Worm (Caenorhabditis elegans) whole organism, L4 larva: ENCODE measurements around the gene Y38E10A.3.

Experiments
- F10B5.3 ChIP-seq: sonication (generic microtip); optimal IDR thresholded peaks from 2 replicates; lab custom pipeline; 2016; ENCODE audit warnings: mild to moderate bottlenecking, missing genetic modification characterization, missing compliant biosample characterization
- F26F4.8 ChIP-seq: fragments of 200-800 bp; sonication (Bioruptor generic); conservative IDR thresholded peaks from 2 replicates; pipeline ENCODE4 v1.3.6; 2022; ENCODE audit warnings: missing genetic modification characterization, missing compliant biosample characterization
- F49E8.2 ChIP-seq: sonication (generic microtip); optimal IDR thresholded peaks from 2 replicates; lab custom pipeline; 2016; ENCODE audit warnings: missing compliant biosample characterization, mild to moderate bottlenecking, missing genetic modification characterization, borderline replicate concordance
- T26A8.4 ChIP-seq: fragments of 200-800 bp; sonication (Bioruptor generic); IDR thresholded peaks from 2 replicates; pipeline ENCODE4 v1.3.6; 2022; ENCODE audit warnings: missing genetic modification characterization, missing compliant biosample characterization
- Y48G9A.11 ChIP-seq: fragments of 200-800 bp; sonication (Bioruptor generic); IDR thresholded peaks from 2 replicates; pipeline ENCODE4 v1.3.6; 2022; ENCODE audit warnings: missing genetic modification reagents, missing genetic modification characterization, missing compliant biosample characterization
- Y5F2A.4 ChIP-seq: fragments of 200-800 bp; sonication (Bioruptor generic); optimal IDR thresholded peaks from 2 replicates; lab custom pipeline; 2018; ENCODE audit warnings: mild to moderate bottlenecking, missing genetic modification characterization, missing compliant biosample characterization
- ZK337.2 ChIP-seq: fragments of 200-800 bp; sonication (Bioruptor generic); IDR thresholded peaks from 2 replicates; pipeline ENCODE4 v1.3.6; 2022; ENCODE audit warnings: missing genetic modification reagents, missing genetic modification characterization, missing compliant biosample characterization
- arid-1 ChIP-seq: fragments of 200-800 bp; sonication (Bioruptor generic); conservative IDR thresholded peaks from 2 replicates; pipeline ENCODE4 v1.3.6; 2022; ENCODE audit warnings: missing genetic modification reagents, missing genetic modification characterization, missing compliant biosample characterization
- ceh-44 ChIP-seq: fragments of 200-800 bp; sonication (Bioruptor generic); IDR thresholded peaks from 2 replicates; pipeline ENCODE4 v1.3.6; 2022; ENCODE audit warnings: missing genetic modification reagents, missing genetic modification characterization, missing compliant biosample characterization
- ctbp-1 ChIP-seq: fragments of 200-800 bp; sonication (Bioruptor generic); IDR thresholded peaks from 2 replicates; pipeline ENCODE4 v1.3.6; 2022; ENCODE audit warnings: missing genetic modification reagents, missing genetic modification characterization, missing compliant biosample characterization
- daf-16 ChIP-seq, 3 experiments: sonication (generic microtip); optimal IDR thresholded peaks; 2 replicates each; lab custom pipeline; 2016 to 2017; ENCODE audit warnings: missing genetic modification characterization in 3 of 3, missing genetic modification reagents in 3 of 3, mild to moderate bottlenecking in 2 of 3, missing compliant biosample characterization in 2 of 3, missing biosample characterization in 1 of 3, moderate library complexity in 1 of 3
- daf-19 ChIP-seq: fragments of 200-800 bp; sonication (Bioruptor generic); conservative IDR thresholded peaks from 2 replicates; pipeline ENCODE4 v1.3.6; 2022; ENCODE audit warnings: missing genetic modification characterization, missing compliant biosample characterization
- dmd-6 ChIP-seq: fragments of 200-800 bp; sonication (Bioruptor generic); IDR thresholded peaks from 2 replicates; pipeline ENCODE4 v1.3.6; 2022; ENCODE audit warnings: missing genetic modification reagents, missing genetic modification characterization, missing compliant biosample characterization
- dmd-8 ChIP-seq: fragments of 200-800 bp; sonication (Bioruptor generic); IDR thresholded peaks from 2 replicates; pipeline ENCODE4 v1.3.6; 2022; ENCODE audit warnings: missing genetic modification characterization, missing compliant biosample characterization
- duxl-1 ChIP-seq: sonication (generic microtip); optimal IDR thresholded peaks from 2 replicates; lab custom pipeline; 2016; ENCODE audit warnings: mild to moderate bottlenecking, missing genetic modification characterization, moderate library complexity, missing compliant biosample characterization; ENCODE audit not compliant: poor library complexity
- dve-1 ChIP-seq: sonication (generic microtip); optimal IDR thresholded peaks from 2 replicates; lab custom pipeline; 2017; ENCODE audit warnings: antibody characterized with exemption, mild to moderate bottlenecking, missing genetic modification characterization, missing compliant biosample characterization; ENCODE audit not compliant: insufficient read depth
- egl-43 ChIP-seq: fragments of 200-800 bp; sonication (Bioruptor generic); IDR thresholded peaks from 2 replicates; pipeline ENCODE4 v1.3.6; 2022; ENCODE audit warnings: missing genetic modification reagents, missing genetic modification characterization, missing compliant biosample characterization
- hif-1 ChIP-seq, 2 experiments: sonication (generic microtip); optimal IDR thresholded peaks; 2 replicates each; lab custom pipeline; 2016 to 2017; ENCODE audit warnings: missing compliant biosample characterization in 2 of 2, missing genetic modification characterization in 2 of 2, missing genetic modification reagents in 2 of 2, missing genotype in 2 of 2, mild to moderate bottlenecking in 1 of 2
- hlh-11 ChIP-seq: fragments of 200-800 bp; sonication (Bioruptor generic); optimal IDR thresholded peaks from 2 replicates; lab custom pipeline; 2018; ENCODE audit warnings: mild to moderate bottlenecking, missing genetic modification characterization, missing compliant biosample characterization
- hlh-30 ChIP-seq: sonication (generic microtip); optimal IDR thresholded peaks from 2 replicates; lab custom pipeline; 2017; ENCODE audit warnings: antibody characterized with exemption, mild to moderate bottlenecking, missing genetic modification characterization, missing compliant biosample characterization; ENCODE audit not compliant: insufficient read depth
- hmg-1.1 ChIP-seq: fragments of 200-800 bp; sonication (Bioruptor generic); IDR thresholded peaks from 2 replicates; pipeline ENCODE4 v1.3.6; 2022; ENCODE audit warnings: missing genetic modification reagents, missing genetic modification characterization, missing compliant biosample characterization
- lim-7 ChIP-seq: fragments of 200-800 bp; sonication (Bioruptor generic); IDR thresholded peaks from 2 replicates; pipeline ENCODE4 v1.3.6; 2022; ENCODE audit warnings: missing genetic modification characterization, missing compliant biosample characterization
- lin-13 ChIP-seq: fragments of 150-350 bp; optimal IDR thresholded peaks from 2 replicates; lab custom pipeline; 2014; ENCODE audit warnings: missing biosample characterization, missing genetic modification reagents, missing genetic modification characterization
- lin-38 ChIP-seq: fragments of 200-800 bp; sonication (Bioruptor generic); IDR thresholded peaks from 2 replicates; pipeline ENCODE4 v1.3.6; 2022; ENCODE audit warnings: missing genetic modification reagents, missing genetic modification characterization, missing compliant biosample characterization
- madf-5 ChIP-seq, 2 experiments: fragments of 200-800 bp; sonication (Bioruptor generic); IDR thresholded peaks; 2 replicates each; pipeline ENCODE4 v1.3.6; 2022; ENCODE audit warnings: missing compliant biosample characterization in 2 of 2, missing genetic modification characterization in 2 of 2
- madf-9 ChIP-seq: fragments of 200-800 bp; sonication (Bioruptor generic); conservative IDR thresholded peaks from 2 replicates; pipeline ENCODE4 v1.3.6; 2022; ENCODE audit warnings: missing genetic modification reagents, missing genetic modification characterization, missing compliant biosample characterization
- mdt-29 ChIP-seq: fragments of 200-800 bp; sonication (Bioruptor generic); IDR thresholded peaks from 2 replicates; pipeline ENCODE4 v1.3.6; 2022; ENCODE audit warnings: missing genetic modification reagents, missing genetic modification characterization, missing compliant biosample characterization
- mes-2 ChIP-seq: sonication (generic microtip); optimal IDR thresholded peaks from 2 replicates; lab custom pipeline; 2016; ENCODE audit warnings: missing genotype, mild to moderate bottlenecking, missing genetic modification characterization, missing compliant biosample characterization; ENCODE audit not compliant: poor library complexity, severe bottlenecking
- mxl-2 ChIP-seq: fragments of 200-800 bp; sonication (Bioruptor generic); conservative IDR thresholded peaks from 2 replicates; pipeline ENCODE4 v1.3.6; 2022; ENCODE audit warnings: missing genetic modification reagents, missing genetic modification characterization, missing compliant biosample characterization
- nhr-102 ChIP-seq: sonication (generic microtip); optimal IDR thresholded peaks from 2 replicates; lab custom pipeline; 2016; ENCODE audit warnings: mild to moderate bottlenecking, missing genetic modification characterization, moderate library complexity, missing compliant biosample characterization
- nhr-28 ChIP-seq: fragments of 150-350 bp; optimal IDR thresholded peaks from 2 replicates; lab custom pipeline; 2014; ENCODE audit warnings: missing biosample characterization, missing genetic modification characterization
- nhr-48 ChIP-seq: sonication (generic microtip); optimal IDR thresholded peaks from 2 replicates; lab custom pipeline; 2016; ENCODE audit warnings: mild to moderate bottlenecking, missing genetic modification characterization, missing compliant biosample characterization
- nhr-77 ChIP-seq: fragments of 150-350 bp; optimal IDR thresholded peaks from 2 replicates; lab custom pipeline; 2014; ENCODE audit warnings: missing biosample characterization, missing genetic modification characterization
- php-3 ChIP-seq: fragments of 200-800 bp; sonication (Bioruptor generic); IDR thresholded peaks from 2 replicates; pipeline ENCODE4 v1.3.6; 2022; ENCODE audit warnings: missing genetic modification reagents, missing genetic modification characterization, missing compliant biosample characterization
- pqm-1 ChIP-seq: sonication (generic microtip); optimal IDR thresholded peaks from 2 replicates; lab custom pipeline; 2017; ENCODE audit warnings: missing biosample characterization, missing genetic modification characterization
- rbr-2 ChIP-seq: sonication (generic microtip); optimal IDR thresholded peaks from 2 replicates; lab custom pipeline; 2016; ENCODE audit warnings: missing genotype, missing genetic modification characterization, missing compliant biosample characterization
- set-16 ChIP-seq: fragments of 200-800 bp; sonication (Bioruptor generic); IDR thresholded peaks from 2 replicates; pipeline ENCODE4 v1.3.6; 2022; ENCODE audit warnings: missing genetic modification reagents, missing genetic modification characterization, missing compliant biosample characterization
- snpc-1.2 ChIP-seq: fragments of 200-800 bp; sonication (Bioruptor generic); IDR thresholded peaks from 2 replicates; pipeline ENCODE4 v1.3.6; 2022; ENCODE audit warnings: missing genetic modification reagents, missing genetic modification characterization, missing compliant biosample characterization
- spr-1 ChIP-seq: sonication (generic microtip); optimal IDR thresholded peaks from 2 replicates; lab custom pipeline; 2016; ENCODE audit warnings: mild to moderate bottlenecking, missing genetic modification characterization, missing compliant biosample characterization
- spr-3 ChIP-seq: fragments of 200-800 bp; sonication (Bioruptor generic); optimal IDR thresholded peaks from 2 replicates; lab custom pipeline; 2018; ENCODE audit warnings: mild to moderate bottlenecking, missing genetic modification characterization, missing compliant biosample characterization
- tra-1 ChIP-seq: fragments of 200-800 bp; sonication (Bioruptor generic); IDR thresholded peaks from 2 replicates; pipeline ENCODE4 v1.3.6; 2022; ENCODE audit warnings: missing genetic modification reagents, missing genetic modification characterization, missing compliant biosample characterization
- unc-130 ChIP-seq: sonication (generic microtip); optimal IDR thresholded peaks from 2 replicates; lab custom pipeline; 2016; ENCODE audit warnings: missing genetic modification reagents, missing genetic modification characterization, missing compliant biosample characterization
- vab-7 ChIP-seq: fragments of 200-800 bp; sonication (Bioruptor generic); IDR thresholded peaks from 2 replicates; pipeline ENCODE4 v1.3.6; 2022; ENCODE audit warnings: missing genetic modification reagents, missing genetic modification characterization, missing compliant biosample characterization
- zfp-2 ChIP-seq: sonication (generic microtip); optimal IDR thresholded peaks from 2 replicates; lab custom pipeline; 2016; ENCODE audit warnings: mild to moderate bottlenecking, missing genetic modification characterization, missing compliant biosample characterization
- zfp-3 ChIP-seq: fragments of 200-800 bp; sonication (Bioruptor generic); conservative IDR thresholded peaks from 2 replicates; pipeline ENCODE4 v1.3.6; 2022; ENCODE audit warnings: missing genetic modification reagents, missing genetic modification characterization, missing compliant biosample characterization
- zip-2 ChIP-seq: fragments of 150-350 bp; optimal IDR thresholded peaks from 2 replicates; lab custom pipeline; 2014; ENCODE audit warnings: missing biosample characterization, missing genetic modification characterization

Y38E10A.3 gene

ce11 chrII:12541670-12542080 lies 32.9 kb downstream of the Y38E10A.3 start:
- peak; percentile 47 for TF ChIP-seq dmd-6
- peak; percentile 35 for TF ChIP-seq hlh-30 (tag; lab: Kevin White, UChicago)
- peak; percentile 84 for TF ChIP-seq daf-19
- peak; percentile 64; the same call in 1 of the 2 replicates for TF ChIP-seq php-3 (GFP tag; lab: Robert Waterston, UW)
- TF ChIP-seq zfp-3 (GFP tag; lab: Robert Waterston, UW) = peak; percentile 80
- TF ChIP-seq tra-1 (GFP tag; lab: Robert Waterston, UW) = 0 out of 2 replicates have a peak, but pooled peaks have one; percentile 47
- peak; percentile 77 for TF ChIP-seq T26A8.4
- peak; percentile 23 for TF ChIP-seq zfp-2
- TF ChIP-seq hlh-11 = peak; percentile 15
- peak; percentile 32 for TF ChIP-seq nhr-48 (tag; lab: Kevin White, UChicago)
- TF ChIP-seq madf-5 (GFP tag; IDR thresholded peaks at IDR 0.05; lab: Robert Waterston, UW) = peak in 1 of 2 experiments; percentile 68; a peak in 1 of 4 replicates
- peak; percentile 42 for TF ChIP-seq mes-2 (tag; lab: Kevin White, UChicago)
- TF ChIP-seq mxl-2 (GFP tag; lab: Robert Waterston, UW) = 0 out of 2 replicates have a peak, but pooled peaks have one; percentile 27
- TF ChIP-seq hif-1 (tag; optimal IDR thresholded peaks at IDR 0.05; lab: Kevin White, UChicago) = peak in 1 of 2 experiments; percentile 39
- TF ChIP-seq nhr-102 (tag; lab: Kevin White, UChicago) = peak; percentile 72
- TF ChIP-seq lin-13 (GFP tag; lab: Kevin White, UChicago) = peak; percentile 34
- TF ChIP-seq daf-16 (GFP tag; optimal IDR thresholded peaks at IDR 0.05; lab: Kevin White, UChicago) = peak in 1 of 2 experiments; percentile 84
- TF ChIP-seq daf-16 (tag; optimal IDR thresholded peaks at IDR 0.05; lab: Kevin White, UChicago) = peak; percentile 74
- TF ChIP-seq mdt-29 (GFP tag; lab: Robert Waterston, UW) = 0 out of 2 replicates have a peak, but pooled peaks have one; percentile 19
- peak; percentile 66 for TF ChIP-seq Y5F2A.4 (GFP tag; lab: Kevin White, UChicago)
- TF ChIP-seq hmg-1.1 (GFP tag; lab: Robert Waterston, UW) = peak; percentile 55
- peak; percentile 47 for TF ChIP-seq zip-2 (tag; lab: Kevin White, UChicago)
- TF ChIP-seq dve-1 (tag; lab: Kevin White, UChicago) = peak; percentile 74
- peak; percentile 15; the same call in 1 of the 2 replicates for TF ChIP-seq set-16 (GFP tag; lab: Robert Waterston, UW)
- TF ChIP-seq F10B5.3 (tag; lab: Kevin White, UChicago) = peak; percentile 10
- peak; percentile 62 for TF ChIP-seq unc-130 (GFP tag; lab: Kevin White, UChicago)
- peak; percentile 11 for TF ChIP-seq pqm-1 (tag; lab: Kevin White, UChicago)
- 0 out of 2 replicates have a peak, but pooled peaks have one; percentile 8 for TF ChIP-seq F26F4.8 (GFP tag; lab: Robert Waterston, UW)
- TF ChIP-seq ctbp-1 = peak; percentile 73
- peak; percentile 27 for TF ChIP-seq rbr-2
- TF ChIP-seq lin-38 (GFP tag; lab: Robert Waterston, UW) = peak; percentile 79
- 0 out of 2 replicates have a peak, but pooled peaks have one; percentile 17 for TF ChIP-seq arid-1
- peak; percentile 73; the same call in 1 of the 2 replicates for TF ChIP-seq ceh-44 (GFP tag; lab: Robert Waterston, UW)
- peak; percentile 12 for TF ChIP-seq nhr-28
- TF ChIP-seq vab-7 (GFP tag; lab: Robert Waterston, UW) = peak; percentile 76
- peak; percentile 72; the same call in 1 of the 2 replicates for TF ChIP-seq Y48G9A.11 (GFP tag; lab: Robert Waterston, UW)
- TF ChIP-seq spr-1 (tag; lab: Kevin White, UChicago) = peak; percentile 49
- TF ChIP-seq spr-3 (GFP tag; lab: Kevin White, UChicago) = peak; percentile 47
- TF ChIP-seq egl-43 (GFP tag; lab: Robert Waterston, UW) = peak; percentile 70; the same call in 1 of the 2 replicates
- TF ChIP-seq nhr-77 = peak; percentile 35
- TF ChIP-seq snpc-1.2 (GFP tag; lab: Robert Waterston, UW) = peak; percentile 66; the same call in 1 of the 2 replicates
- peak; percentile 51 for TF ChIP-seq F49E8.2 (tag; lab: Kevin White, UChicago)
- 0 out of 2 replicates have a peak, but pooled peaks have one; percentile 52 for TF ChIP-seq ZK337.2 (GFP tag; lab: Robert Waterston, UW)
- TF ChIP-seq duxl-1 (tag; lab: Kevin White, UChicago) = peak; percentile 65
- 0 out of 2 replicates have a peak, but pooled peaks have one; percentile 62 for TF ChIP-seq dmd-8 (GFP tag; lab: Robert Waterston, UW)
- TF ChIP-seq lim-7 = peak; percentile 85
- TF ChIP-seq madf-9 (GFP tag; lab: Robert Waterston, UW) = 0 out of 2 replicates have a peak, but pooled peaks have one; percentile 12
